Worm (Caenorhabditis elegans) whole organism, late embryonic: Measurements from ENCODE around the gene B0361.14.

Experiments used
- T23F11.4 ChIP-seq: fragments of 200-800 bp; sonication (Bioruptor generic); optimal IDR thresholded peaks from 2 replicates; lab custom pipeline; 2018; ENCODE audit warnings: mild to moderate bottlenecking, missing genetic modification characterization, missing compliant biosample characterization
- ama-1 ChIP-seq: fragments of 150-350 bp; optimal IDR thresholded peaks from 2 replicates; lab custom pipeline; 2014
- ceh-31 ChIP-seq: sonication (generic microtip); optimal IDR thresholded peaks from 2 replicates; lab custom pipeline; 2016; ENCODE audit warnings: missing genetic modification characterization, missing compliant biosample characterization
- fkh-10 ChIP-seq: fragments of 150-350 bp; optimal IDR thresholded peaks from 2 replicates; lab custom pipeline; 2014; ENCODE audit warnings: missing biosample characterization, missing genetic modification reagents, missing genetic modification characterization
- nhr-232 ChIP-seq: sonication (generic microtip); optimal IDR thresholded peaks from 2 replicates; lab custom pipeline; 2016; ENCODE audit warnings: missing genetic modification characterization, missing compliant biosample characterization
- pag-3 ChIP-seq: sonication (generic microtip); optimal IDR thresholded peaks from 2 replicates; lab custom pipeline; 2016; ENCODE audit warnings: missing compliant biosample characterization, missing genetic modification characterization, borderline replicate concordance
- pat-9 ChIP-seq: fragments of 200-800 bp; sonication (Bioruptor generic); optimal IDR thresholded peaks from 2 replicates; lab custom pipeline; 2018; ENCODE audit warnings: mild to moderate bottlenecking, missing genetic modification characterization, moderate library complexity, missing compliant biosample characterization
- pha-4 ChIP-seq: fragments of 150-350 bp; optimal IDR thresholded peaks from 2 replicates; lab custom pipeline; 2018; ENCODE audit warnings: missing biosample characterization, missing genetic modification reagents, missing genetic modification characterization
- ref-2 ChIP-seq: sonication (generic microtip); optimal IDR thresholded peaks from 2 replicates; lab custom pipeline; 2016; ENCODE audit warnings: missing genetic modification characterization, missing compliant biosample characterization
- tbx-2 ChIP-seq: sonication (generic microtip); optimal IDR thresholded peaks from 2 replicates; lab custom pipeline; 2016; ENCODE audit warnings: missing genetic modification characterization, missing compliant biosample characterization
- tbx-7 ChIP-seq: sonication (generic microtip); optimal IDR thresholded peaks from 2 replicates; lab custom pipeline; 2016; ENCODE audit warnings: missing genotype, missing genetic modification characterization, missing compliant biosample characterization
- unc-55 ChIP-seq: sonication (generic microtip); optimal IDR thresholded peaks from 2 replicates; lab custom pipeline; 2017; ENCODE audit warnings: missing biosample characterization, missing genetic modification reagents, missing genetic modification characterization

ce11 chrIII:7314473-7314872, 15.1 kb upstream of the B0361.14 start:
- TF ChIP-seq nhr-232 (tag; lab: Kevin White, UChicago) (no peak), unc-55 (no peak), pha-4 (tag; lab: Kevin White, UChicago) (no peak), ama-1 (lab: Kevin White, UChicago) (no peak), pag-3 (no peak), fkh-10 (no peak), T23F11.4 (no peak), tbx-2 (tag; lab: Kevin White, UChicago) (no peak), ref-2 (tag; lab: Kevin White, UChicago) (no peak), pat-9 (no peak), ceh-31 (no peak), tbx-7 (tag; lab: Kevin White, UChicago) (no peak)
